Fruit fly (Drosophila melanogaster): ENCODE results near the gene CG14329.

DNA sequence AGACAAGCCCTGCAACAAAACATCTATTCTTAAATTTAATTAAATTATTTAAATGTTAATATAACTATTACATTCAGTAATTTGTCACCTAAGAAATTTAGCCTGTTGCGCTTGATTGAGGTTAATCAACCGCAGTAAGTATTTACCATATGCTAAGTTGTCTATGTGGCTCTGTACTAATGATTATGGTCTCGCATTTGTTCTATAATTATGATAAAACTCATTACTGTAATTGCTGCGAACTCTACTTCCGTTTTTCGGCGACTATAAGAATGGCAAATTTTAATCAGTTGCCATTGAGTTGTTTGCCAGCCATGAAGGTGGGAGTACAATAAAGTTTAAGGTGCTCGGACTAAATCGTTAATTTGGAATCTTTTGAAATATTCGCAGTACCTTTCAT, 3.4 kb downstream of the CG14329 start, which contains the start of gene CG34281:
- TF ChIP-seq Sin3A (optimal IDR thresholded peaks at IDR 0.05) (no peak), psq (optimal IDR thresholded peaks at IDR 0.05) (no peak), insv (optimal IDR thresholded peaks at IDR 0.05) (no peak), h (optimal IDR thresholded peaks at IDR 0.05) (no peak), Myc (optimal IDR thresholded peaks at IDR 0.05) (no peak), ttk (optimal IDR thresholded peaks at IDR 0.05) (no peak)
